Fruit fly (Drosophila melanogaster) whole organism, adult: ENCODE measurements around the gene NKCC.

Experiments used
- CG11617 ChIP-seq: fragments of 200-800 bp; sonication (Bioruptor generic); optimal IDR thresholded peaks from 2 replicates; lab custom pipeline; 2017; ENCODE audit warnings: mild to moderate bottlenecking, missing biosample characterization, missing genetic modification reagents, missing genetic modification characterization
- CG12768 ChIP-seq: fragments of 200-800 bp; sonication (Bioruptor generic); optimal IDR thresholded peaks from 2 replicates; lab custom pipeline; 2017; ENCODE audit warnings: missing biosample characterization, missing genetic modification characterization, mild to moderate bottlenecking, moderate library complexity, missing genetic modification reagents
- CG14711 ChIP-seq: fragments of 200-800 bp; sonication (Bioruptor generic); optimal IDR thresholded peaks from 2 replicates; lab custom pipeline; 2018; ENCODE audit warnings: missing biosample characterization, mild to moderate bottlenecking, missing genetic modification characterization, moderate library complexity
- CG1620 ChIP-seq: fragments of 200-800 bp; sonication (Bioruptor generic); optimal IDR thresholded peaks from 2 replicates; lab custom pipeline; 2016; ENCODE audit warnings: missing biosample characterization, missing genetic modification characterization
- CG33017 ChIP-seq: fragments of 200-800 bp; sonication (Bioruptor generic); optimal IDR thresholded peaks from 2 replicates; lab custom pipeline; 2018; ENCODE audit warnings: missing biosample characterization, mild to moderate bottlenecking, missing genetic modification characterization, moderate library complexity
- CG5204 ChIP-seq: fragments of 200-800 bp; sonication (Bioruptor generic); optimal IDR thresholded peaks from 2 replicates; lab custom pipeline; 2016; ENCODE audit warnings: missing biosample characterization, missing genetic modification characterization
- CG7045 ChIP-seq: fragments of 200-800 bp; sonication (Bioruptor generic); optimal IDR thresholded peaks from 2 replicates; lab custom pipeline; 2017; ENCODE audit warnings: missing biosample characterization, mild to moderate bottlenecking, missing genetic modification characterization
- CG7101 ChIP-seq: fragments of 200-800 bp; sonication (Bioruptor generic); optimal IDR thresholded peaks from 2 replicates; lab custom pipeline; 2018; ENCODE audit warnings: missing biosample characterization, mild to moderate bottlenecking, missing genetic modification characterization, moderate library complexity
- Clk ChIP-seq: fragments of 200-800 bp; sonication (Bioruptor generic); optimal IDR thresholded peaks from 2 replicates; lab custom pipeline; 2017; ENCODE audit warnings: missing biosample characterization, missing genetic modification characterization
- Crg-1 ChIP-seq: fragments of 200-800 bp; sonication (Bioruptor generic); optimal IDR thresholded peaks from 2 replicates; lab custom pipeline; 2016; ENCODE audit warnings: missing biosample characterization, missing genetic modification characterization
- Hr96 ChIP-seq: fragments of 200-800 bp; sonication (Bioruptor generic); optimal IDR thresholded peaks from 2 replicates; lab custom pipeline; 2016; ENCODE audit warnings: missing biosample characterization, missing genetic modification characterization
- Mnt ChIP-seq: fragments of 200-800 bp; sonication (Bioruptor generic); optimal IDR thresholded peaks from 2 replicates; lab custom pipeline; 2016; ENCODE audit warnings: missing biosample characterization, mild to moderate bottlenecking, missing genetic modification characterization
- bab1 ChIP-seq: fragments of 200-800 bp; sonication (Bioruptor generic); optimal IDR thresholded peaks from 3 replicates; lab custom pipeline; 2019; ENCODE audit warnings: missing biosample characterization, mild to moderate bottlenecking, missing genetic modification characterization, moderate library complexity
- cic ChIP-seq: fragments of 200-800 bp; sonication (Bioruptor generic); optimal IDR thresholded peaks from 2 replicates; lab custom pipeline; 2017; ENCODE audit warnings: missing biosample characterization, mild to moderate bottlenecking, missing genetic modification characterization, moderate library complexity
- cnc ChIP-seq, 2 experiments: fragments of >200 bp; optimal IDR thresholded peaks; 2 replicates each; lab custom pipeline; 2017
- kay ChIP-seq: fragments of 200-800 bp; sonication (Bioruptor generic); peaks from one replicate; lab custom pipeline; 2016; ENCODE audit warnings: missing biosample characterization, missing genetic modification characterization, borderline replicate concordance
- ovo ChIP-seq: fragments of 200-800 bp; sonication (Bioruptor generic); optimal IDR thresholded peaks from 2 replicates; lab custom pipeline; 2016; ENCODE audit warnings: missing biosample characterization, missing genetic modification characterization
- pad ChIP-seq: fragments of 200-800 bp; sonication (Bioruptor generic); optimal IDR thresholded peaks from 3 replicates; lab custom pipeline; 2017; ENCODE audit warnings: missing biosample characterization, missing genetic modification characterization, mild to moderate bottlenecking, moderate library complexity, missing genetic modification reagents
- tj ChIP-seq: fragments of 200-800 bp; sonication (Bioruptor generic); optimal IDR thresholded peaks from 3 replicates; lab custom pipeline; 2017; ENCODE audit warnings: missing biosample characterization, mild to moderate bottlenecking, missing genetic modification characterization, moderate library complexity
- toe ChIP-seq: fragments of 200-800 bp; sonication (Bioruptor generic); optimal IDR thresholded peaks from 2 replicates; lab custom pipeline; 2016; ENCODE audit warnings: missing biosample characterization, missing genetic modification characterization

The NKCC gene

dm6 chr3R:5523070-5523637, 20.7 kb upstream of the NKCC start, which contains the start of the genes CG43845 and Nmdar1:
Gene CG43845, minus strand, starts transcription at chr3R:5523120.
Gene Nmdar1, minus strand, starts transcription at chr3R:5523328.
- no peak for TF ChIP-seq Crg-1 (GFP tag; lab: Kevin White, UChicago)
- TF ChIP-seq cic, result peak; percentile 3
- no peak for TF ChIP-seq CG7101 (tag; lab: Kevin White, UChicago)
- TF ChIP-seq pad (GFP tag; lab: Kevin White, UChicago), result no peak

dm6 chr3R:5520566-5520965, 18.1 kb upstream of the NKCC start:
- TF ChIP-seq CG11617 (GFP tag; lab: Kevin White, UChicago), result no peak
- TF ChIP-seq Hr96 (GFP tag; lab: Kevin White, UChicago), result no peak
- TF ChIP-seq CG12768 (GFP tag; lab: Kevin White, UChicago), result peak; percentile 51
- no peak for TF ChIP-seq CG1620
- TF ChIP-seq ovo (GFP tag; lab: Kevin White, UChicago), result no peak
- no peak for TF ChIP-seq cic
- TF ChIP-seq Crg-1 (GFP tag; lab: Kevin White, UChicago), result no peak
- peak; percentile 58 for TF ChIP-seq bab1 (GFP tag; lab: Kevin White, UChicago)
- TF ChIP-seq CG7101 (tag; lab: Kevin White, UChicago), result no peak
- TF ChIP-seq Mnt (GFP tag; lab: Kevin White, UChicago), result no peak
- no peak for TF ChIP-seq CG14711 (tag; lab: Kevin White, UChicago)
- no peak for TF ChIP-seq cnc (optimal IDR thresholded peaks at IDR 0.05; lab: Kevin White, UChicago)
- no peak for TF ChIP-seq CG5204 (GFP tag; lab: Kevin White, UChicago)
- no peak for TF ChIP-seq CG33017 (tag; lab: Kevin White, UChicago)
- peak; percentile 80 for TF ChIP-seq kay (GFP tag; lab: Kevin White, UChicago)
- no peak for TF ChIP-seq toe
- no peak for TF ChIP-seq CG7045 (GFP tag; lab: Kevin White, UChicago)
- TF ChIP-seq Clk (GFP tag; lab: Kevin White, UChicago), result no peak

dm6 chr3R:5519789-5520188, 17.3 kb upstream of the NKCC start:
- TF ChIP-seq Crg-1 (GFP tag; lab: Kevin White, UChicago), result no peak
- no peak for TF ChIP-seq pad (GFP tag; lab: Kevin White, UChicago)
- no peak for TF ChIP-seq Hr96 (GFP tag; lab: Kevin White, UChicago)
- peak; percentile 25 for TF ChIP-seq cic

DNA sequence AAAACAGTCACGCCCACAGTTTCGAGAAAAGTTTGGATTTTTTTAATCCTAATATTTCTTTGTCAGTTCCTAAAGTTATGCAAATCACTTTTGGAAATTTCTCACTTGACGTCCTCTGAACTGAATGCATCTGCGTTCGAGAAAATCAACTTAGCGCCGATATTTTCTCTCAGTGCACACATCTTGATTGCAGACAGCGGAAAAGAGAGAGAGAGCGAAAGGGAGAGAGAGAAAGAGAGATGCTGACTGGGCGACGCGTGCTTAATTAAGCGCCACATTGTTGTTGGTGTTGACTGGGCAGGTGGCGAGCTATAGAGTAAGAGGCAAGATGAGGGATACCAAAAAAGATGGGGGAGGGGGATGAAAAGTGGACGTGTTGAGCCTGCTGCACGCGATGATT, 16.1 kb upstream of the NKCC start:
- peak; percentile 6 for TF ChIP-seq bab1 (GFP tag; lab: Kevin White, UChicago)
- TF ChIP-seq tj (GFP tag; lab: Kevin White, UChicago), result peak; percentile 35
- TF ChIP-seq CG33017 (tag; lab: Kevin White, UChicago), result no peak
- TF ChIP-seq CG11617 (GFP tag; lab: Kevin White, UChicago), result no peak

DNA sequence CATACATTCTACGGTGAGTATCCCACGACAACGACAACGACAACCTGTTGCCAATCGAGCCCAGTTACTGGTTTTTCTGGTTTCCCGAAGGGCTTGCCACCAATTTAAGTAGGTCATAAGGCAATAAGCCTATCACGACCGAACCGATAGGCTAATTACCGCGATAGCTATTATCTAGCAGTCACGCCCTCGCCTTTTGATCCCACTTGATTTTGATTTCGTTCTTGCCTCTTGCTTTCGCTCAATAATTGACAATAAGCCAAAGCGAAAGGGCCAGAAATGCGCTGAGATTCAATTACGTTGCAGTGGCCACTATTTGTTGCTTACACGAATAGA, 15.3 kb upstream of the NKCC start:
- TF ChIP-seq bab1 (GFP tag; lab: Kevin White, UChicago) (no peak), CG12768 (GFP tag; lab: Kevin White, UChicago) (no peak), CG33017 (tag; lab: Kevin White, UChicago) (no peak), CG11617 (GFP tag; lab: Kevin White, UChicago) (no peak), CG1620 (no peak), tj (GFP tag; lab: Kevin White, UChicago) (no peak), Hr96 (GFP tag; lab: Kevin White, UChicago) (no peak), cic (no peak), CG7101 (tag; lab: Kevin White, UChicago) (no peak), kay (GFP tag; lab: Kevin White, UChicago) (no peak), CG5204 (GFP tag; lab: Kevin White, UChicago) (no peak)

DNA sequence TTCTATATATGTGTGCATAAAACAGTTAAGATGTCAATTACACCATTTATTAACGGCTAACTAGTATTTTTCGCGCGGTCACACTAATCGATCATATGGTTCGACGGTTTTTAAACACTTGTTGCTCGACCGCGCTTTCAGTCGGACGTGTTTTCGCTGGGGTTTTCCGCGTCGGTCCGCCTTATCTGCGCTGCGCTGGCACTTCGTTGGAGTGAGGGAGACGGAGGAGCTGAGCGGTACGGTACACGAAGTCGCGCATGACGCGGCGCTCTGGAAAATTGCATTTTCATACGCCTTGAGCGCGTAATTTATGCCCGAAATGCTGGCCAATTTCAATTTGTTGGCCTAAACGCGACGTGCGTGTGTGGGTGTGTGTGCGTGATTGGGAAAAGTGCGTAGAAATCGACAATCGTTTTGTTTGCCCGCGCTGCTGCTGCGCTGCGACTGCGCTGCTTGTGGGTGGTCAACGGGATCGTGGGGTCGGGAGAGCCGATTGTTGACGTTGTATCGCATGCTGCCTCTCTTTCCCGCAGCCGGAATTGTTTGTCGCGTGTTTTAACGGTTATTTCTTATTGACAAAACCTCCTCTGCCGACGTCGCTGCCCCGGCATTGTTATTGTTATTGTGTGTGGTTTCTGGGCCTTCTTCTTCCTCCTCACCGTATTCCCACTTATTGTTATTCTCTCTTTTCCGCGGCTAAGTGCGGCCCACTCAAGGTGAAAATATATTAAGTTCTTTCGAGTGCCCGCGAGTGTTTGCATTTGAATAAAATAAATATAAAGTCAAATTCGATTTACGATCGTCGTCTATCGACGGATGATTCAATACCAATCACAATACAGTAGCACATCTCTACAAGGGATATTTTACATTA, 14.7 kb upstream of the NKCC start, which contains the start of gene Itpr:
TSS of gene Itpr (plus strand) at position 116 of the 874 bp plus-strand sequence.
- TF ChIP-seq CG7101 (tag; lab: Kevin White, UChicago) (no peak), tj (GFP tag; lab: Kevin White, UChicago) (peak; percentile 68), Clk (GFP tag; lab: Kevin White, UChicago) (no peak), ovo (GFP tag; lab: Kevin White, UChicago) (peak; percentile 95), Mnt (GFP tag; lab: Kevin White, UChicago) (peak; percentile 76), cic (peak; percentile 83), CG1620 (no peak), CG11617 (GFP tag; lab: Kevin White, UChicago) (peak; percentile 31), toe (no peak), Hr96 (GFP tag; lab: Kevin White, UChicago) (no peak), Crg-1 (GFP tag; lab: Kevin White, UChicago) (peak; percentile 14), bab1 (GFP tag; lab: Kevin White, UChicago) (peak; percentile 37), CG33017 (tag; lab: Kevin White, UChicago) (no peak), pad (GFP tag; lab: Kevin White, UChicago) (peak; percentile 23), CG5204 (GFP tag; lab: Kevin White, UChicago) (no peak), kay (GFP tag; lab: Kevin White, UChicago) (peak; percentile 69), CG12768 (GFP tag; lab: Kevin White, UChicago) (peak; percentile 63), cnc (optimal IDR thresholded peaks at IDR 0.05; lab: Kevin White, UChicago) (peak; percentile 68 to 77), CG7045 (GFP tag; lab: Kevin White, UChicago) (peak; percentile 47)
